In genomic region chrV:10245615-10246014, ce11 we compare ENCODE assay signal across 4 worm cellular contexts.
TF ChIP-seq lines count a peak whose summit lies in the region.

No protein-coding gene starts in this region.

TF ChIP-seq in whole organism, L1 larva, 84 proteins besides CTCF, POLR2A, EP300 and RAD21:
- TF ChIP-seq dsc-1 (tag; optimal IDR thresholded peaks at IDR 0.05; lab: Kevin White, UChicago) (peak; percentile 6), nhr-19 (GFP tag; conservative IDR thresholded peaks at IDR 0.05; lab: Robert Waterston, UW) (no peak), nhr-77 (tag; optimal IDR thresholded peaks at IDR 0.05; lab: Kevin White, UChicago) (no peak)

TF ChIP-seq in whole organism, L3 larva, 47 proteins besides CTCF, POLR2A, EP300 and RAD21:
- peak; percentile 38 for TF ChIP-seq elt-2 (tag; optimal IDR thresholded peaks at IDR 0.05; lab: Kevin White, UChicago)
- TF ChIP-seq nhr-23 (tag; optimal IDR thresholded peaks at IDR 0.05; lab: Kevin White, UChicago), result no peak
- TF ChIP-seq pqm-1 (tag; optimal IDR thresholded peaks at IDR 0.05; lab: Kevin White, UChicago), result peak; percentile 30
- TF ChIP-seq pha-4 (tag; optimal IDR thresholded peaks at IDR 0.05; lab: Kevin White, UChicago), result peak; percentile 90

TF ChIP-seq in whole organism, L4 larva, 104 proteins besides CTCF, POLR2A, EP300 and RAD21:
- TF ChIP-seq nhr-28 (tag; optimal IDR thresholded peaks at IDR 0.05; lab: Kevin White, UChicago) (peak; percentile 69), hlh-11 (tag; optimal IDR thresholded peaks at IDR 0.05; lab: Kevin White, UChicago) (peak; percentile 45), nhr-76 (tag; optimal IDR thresholded peaks at IDR 0.05; lab: Kevin White, UChicago) (no peak), T20F7.1 (GFP tag; optimal IDR thresholded peaks at IDR 0.05; lab: Kevin White, UChicago) (no peak), daf-16 (GFP tag; optimal IDR thresholded peaks at IDR 0.05; lab: Kevin White, UChicago) (no peak), daf-16 (tag; optimal IDR thresholded peaks at IDR 0.05; lab: Kevin White, UChicago) (peak; percentile 100), snpc-4 (tag; optimal IDR thresholded peaks at IDR 0.05; lab: Kevin White, UChicago) (no peak), Y5F2A.4 (GFP tag; optimal IDR thresholded peaks at IDR 0.05; lab: Kevin White, UChicago) (no peak), nhr-77 (tag; optimal IDR thresholded peaks at IDR 0.05; lab: Kevin White, UChicago) (peak; percentile 34), daf-19 (GFP tag; conservative IDR thresholded peaks at IDR 0.05; lab: Robert Waterston, UW) (no peak), aly-2 (tag; optimal IDR thresholded peaks at IDR 0.05; lab: Kevin White, UChicago) (no peak), set-16 (GFP tag; IDR thresholded peaks at IDR 0.05; lab: Robert Waterston, UW) (no peak), pqm-1 (tag; optimal IDR thresholded peaks at IDR 0.05; lab: Kevin White, UChicago) (peak; percentile 22), Y105C5A.15 (GFP tag; IDR thresholded peaks at IDR 0.05; lab: Robert Waterston, UW) (no peak), dve-1 (tag; optimal IDR thresholded peaks at IDR 0.05; lab: Kevin White, UChicago; ENCODE audit: insufficient read depth) (peak; percentile 53), pha-4 (GFP tag; IDR thresholded peaks at IDR 0.05; lab: Robert Waterston, UW) (no peak), pha-4 (tag; optimal IDR thresholded peaks at IDR 0.05; lab: Kevin White, UChicago) (no peak), rbr-2 (tag; optimal IDR thresholded peaks at IDR 0.05; lab: Kevin White, UChicago) (no peak), lin-39 (tag; optimal IDR thresholded peaks at IDR 0.05; lab: Kevin White, UChicago) (no peak), zag-1 (tag; optimal IDR thresholded peaks at IDR 0.05; lab: Kevin White, UChicago) (no peak), unc-130 (GFP tag; optimal IDR thresholded peaks at IDR 0.05; lab: Kevin White, UChicago) (no peak)

TF ChIP-seq in whole organism, young adult, 124 proteins besides CTCF, POLR2A, EP300 and RAD21:
- TF ChIP-seq unc-62 (GFP tag; optimal IDR thresholded peaks at IDR 0.05; lab: Kevin White, UChicago) (peak; percentile 91), efl-1 (GFP tag; optimal IDR thresholded peaks at IDR 0.05; lab: Kevin White, UChicago) (no peak), lag-1 (GFP tag; IDR thresholded peaks at IDR 0.05; lab: Robert Waterston, UW) (no peak), hlh-26 (GFP tag; conservative IDR thresholded peaks at IDR 0.05; lab: Robert Waterston, UW) (no peak), him-1 (tag; optimal IDR thresholded peaks at IDR 0.05; lab: Kevin White, UChicago) (no peak), cebp-1 (GFP tag; IDR thresholded peaks at IDR 0.05; lab: Robert Waterston, UW) (no peak), cebp-1 (tag; optimal IDR thresholded peaks at IDR 0.05; lab: Kevin White, UChicago) (peak; percentile 34)
